Fruit fly (Drosophila melanogaster) whole organism, pupa: Measurements from ENCODE around the gene CG11350.

ENCODE experiments used
- CG10348 ChIP-seq: fragments of 200-800 bp; sonication (Bioruptor generic); IDR thresholded peaks from 2 replicates; pipeline ENCODE4 v1.3.6; 2022; ENCODE audit warnings: missing biosample characterization, missing genetic modification characterization
- CG12605 ChIP-seq: fragments of 200-800 bp; sonication (Bioruptor generic); IDR thresholded peaks from 2 replicates; pipeline ENCODE4 v1.3.6; 2022; ENCODE audit warnings: missing biosample characterization, missing genetic modification characterization
- CG13204 ChIP-seq: fragments of 200-800 bp; sonication (Bioruptor generic); optimal IDR thresholded peaks from 2 replicates; lab custom pipeline; 2018; ENCODE audit warnings: missing biosample characterization, mild to moderate bottlenecking, missing genetic modification characterization, moderate library complexity
- CG14655 ChIP-seq: fragments of 200-800 bp; sonication (Bioruptor generic); optimal IDR thresholded peaks from 3 replicates; lab custom pipeline; 2017; ENCODE audit warnings: mild to moderate bottlenecking, missing biosample characterization, missing genetic modification reagents, missing genetic modification characterization
- CG15710 ChIP-seq: fragments of 200-800 bp; sonication (Bioruptor generic); optimal IDR thresholded peaks from 2 replicates; lab custom pipeline; 2018; ENCODE audit warnings: missing biosample characterization, mild to moderate bottlenecking, missing genetic modification characterization, moderate library complexity
- CG17806 ChIP-seq: fragments of 200-800 bp; sonication (Bioruptor generic); optimal IDR thresholded peaks from 2 replicates; lab custom pipeline; 2018; ENCODE audit warnings: missing biosample characterization, mild to moderate bottlenecking, missing genetic modification characterization, moderate library complexity
- CG32121 ChIP-seq: fragments of 200-800 bp; sonication (Bioruptor generic); IDR thresholded peaks from 2 replicates; pipeline ENCODE4 v1.3.6; 2022; ENCODE audit warnings: missing biosample characterization, missing genetic modification characterization
- CG34367 ChIP-seq: fragments of 200-800 bp; sonication (Bioruptor generic); optimal IDR thresholded peaks from 2 replicates; lab custom pipeline; 2018; ENCODE audit warnings: missing biosample characterization, mild to moderate bottlenecking, missing genetic modification characterization
- CG4496 ChIP-seq: fragments of 200-800 bp; sonication (Bioruptor generic); IDR thresholded peaks from 3 replicates; pipeline ENCODE4 v1.3.6; 2022; ENCODE audit warnings: missing biosample characterization, missing genetic modification characterization
- CG8159 ChIP-seq: fragments of 200-800 bp; sonication (Bioruptor generic); optimal IDR thresholded peaks from 3 replicates; lab custom pipeline; 2018; ENCODE audit warnings: missing biosample characterization, mild to moderate bottlenecking, missing genetic modification characterization, moderate library complexity
- CG8301 ChIP-seq: fragments of 200-800 bp; sonication (Bioruptor generic); optimal IDR thresholded peaks from 2 replicates; lab custom pipeline; 2018; ENCODE audit warnings: missing biosample characterization, mild to moderate bottlenecking, missing genetic modification characterization
- CG9948 ChIP-seq: fragments of 200-800 bp; sonication (Bioruptor generic); optimal IDR thresholded peaks from 2 replicates; lab custom pipeline; 2018; ENCODE audit warnings: missing biosample characterization, mild to moderate bottlenecking, missing genetic modification characterization, moderate library complexity
- D1 ChIP-seq: fragments of 200-800 bp; sonication (Bioruptor generic); optimal IDR thresholded peaks from 2 replicates; lab custom pipeline; 2018; ENCODE audit warnings: missing biosample characterization, mild to moderate bottlenecking, missing genetic modification characterization, moderate library complexity
- EcR ChIP-seq: fragments of 200-800 bp; sonication (Bioruptor generic); optimal IDR thresholded peaks from 3 replicates; lab custom pipeline; 2019; ENCODE audit warnings: missing biosample characterization, missing genetic modification characterization, mild to moderate bottlenecking, moderate library complexity, missing genetic modification reagents
- Ets98B ChIP-seq: fragments of 200-800 bp; sonication (Bioruptor generic); IDR thresholded peaks from 2 replicates; pipeline ENCODE4 v1.3.6; 2022; ENCODE audit warnings: missing biosample characterization, missing genetic modification characterization
- Pif1A ChIP-seq: fragments of 200-800 bp; sonication (Bioruptor generic); optimal IDR thresholded peaks from 3 replicates; lab custom pipeline; 2016; ENCODE audit warnings: missing biosample characterization, missing genetic modification characterization
- Pif1B ChIP-seq: fragments of 200-800 bp; sonication (Bioruptor generic); optimal IDR thresholded peaks from 3 replicates; lab custom pipeline; 2016; ENCODE audit warnings: missing biosample characterization, missing genetic modification characterization
- Snoo ChIP-seq: fragments of 200-800 bp; sonication (Bioruptor generic); optimal IDR thresholded peaks from 3 replicates; lab custom pipeline; 2017; ENCODE audit warnings: missing biosample characterization, mild to moderate bottlenecking, missing genetic modification characterization, inconsistent platforms
- fd96Ca ChIP-seq: fragments of 200-800 bp; sonication (Bioruptor generic); IDR thresholded peaks from 3 replicates; pipeline ENCODE4 v1.3.6; 2022; ENCODE audit warnings: missing biosample characterization, missing genetic modification characterization
- gl ChIP-seq: fragments of 200-800 bp; sonication (Bioruptor generic); optimal IDR thresholded peaks from 2 replicates; lab custom pipeline; 2018; ENCODE audit warnings: missing biosample characterization, mild to moderate bottlenecking, missing genetic modification characterization
- rn ChIP-seq: fragments of 200-800 bp; sonication (Bioruptor generic); IDR thresholded peaks from 2 replicates; pipeline ENCODE4 v1.3.6; 2022; ENCODE audit warnings: missing biosample characterization, missing genetic modification characterization

CG11350 gene

DNA sequence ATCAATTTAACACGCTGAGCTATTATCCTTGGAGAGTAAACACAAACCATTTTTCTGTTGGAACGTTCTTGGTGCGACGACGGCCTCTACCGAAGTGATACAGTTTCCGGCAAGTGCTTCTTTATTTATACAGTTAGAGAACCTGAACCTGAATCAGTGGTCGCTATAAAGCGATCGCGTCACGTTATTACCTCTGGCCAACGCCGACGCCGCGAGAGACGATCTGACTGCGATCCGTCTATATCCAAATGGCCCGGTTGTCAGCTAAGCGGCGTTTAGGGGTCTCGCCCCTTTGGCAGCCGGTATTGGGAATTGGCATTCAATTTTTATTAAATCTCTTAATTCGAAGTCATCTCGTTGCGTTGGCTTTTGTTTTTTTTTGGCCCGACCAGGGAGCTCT lies 24.5 kb upstream of the CG11350 start, which contains the start of gene CG11345:
CG11345 (minus strand) TSS at position 101 of the 400 bp plus-strand sequence.
- no peak for TF ChIP-seq CG32121 (GFP tag; lab: Robert Waterston, UW)
- TF ChIP-seq CG13204 (GFP tag; lab: Kevin White, UChicago) = no peak
- TF ChIP-seq CG9948 (tag; lab: Kevin White, UChicago) = no peak
- no peak for TF ChIP-seq Pif1A (GFP tag; lab: Kevin White, UChicago)
- no peak for TF ChIP-seq D1 (tag; lab: Kevin White, UChicago)
- no peak for TF ChIP-seq CG17806
- TF ChIP-seq, all 21 proteins: peak for 0

dm6 chr3L:4460307-4461088 lies 22.1 kb upstream of the CG11350 start, which contains the start of gene CG15022:
CG15022 (minus strand) TSS chr3L:4460317.
- TF ChIP-seq EcR = no peak
- TF ChIP-seq CG13204 (GFP tag; lab: Kevin White, UChicago) = no peak
- TF ChIP-seq CG10348 (GFP tag; lab: Robert Waterston, UW) = no peak
- TF ChIP-seq Ets98B (GFP tag; lab: Robert Waterston, UW) = no peak
- TF ChIP-seq, all 21 proteins: peak for 0

DNA sequence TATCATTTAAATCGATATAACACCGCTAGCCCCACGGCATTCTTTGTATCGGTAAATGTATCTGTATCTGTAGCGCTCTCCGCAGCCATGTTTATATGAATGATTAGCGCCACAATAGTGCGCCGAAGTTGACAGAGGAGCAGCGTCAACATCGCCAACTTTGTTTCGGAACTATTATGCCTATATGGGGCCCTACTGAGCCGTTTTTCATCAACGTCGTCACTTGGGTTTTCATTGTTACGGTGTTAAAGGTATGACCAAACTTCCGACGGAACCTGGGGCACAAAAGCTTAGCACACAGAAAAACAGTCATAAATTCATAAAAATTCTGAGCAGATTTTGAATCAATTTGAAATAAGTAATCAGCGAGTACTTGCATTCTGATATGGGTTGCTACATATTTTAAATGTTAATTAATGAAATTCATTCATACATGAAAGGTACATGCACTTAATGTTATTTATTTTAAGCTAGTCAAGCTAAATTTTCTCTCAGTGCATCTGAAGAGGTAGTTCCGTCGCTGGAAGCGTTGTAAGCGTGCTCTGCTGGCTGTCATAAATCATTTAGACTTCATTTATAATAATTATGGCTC lies 21.1 kb upstream of the CG11350 start, which contains the start of gene CG15023:
CG15023 (minus strand) TSS at position 51 of the 592 bp plus-strand sequence.
- TF ChIP-seq CG4496 (GFP tag; lab: Robert Waterston, UW) (no peak), CG14655 (GFP tag; lab: Kevin White, UChicago) (peak; percentile 12)

dm6 chr3L:4463773-4464301 lies 18.8 kb upstream of the CG11350 start, which contains the start of gene CG15024:
CG15024 (minus strand) TSS chr3L:4463823.
- no peak for TF ChIP-seq EcR
- no peak for TF ChIP-seq CG34367 (tag; lab: Kevin White, UChicago)
- no peak for TF ChIP-seq D1 (tag; lab: Kevin White, UChicago)
- TF ChIP-seq CG4496 (GFP tag; lab: Robert Waterston, UW) = no peak
- no peak for TF ChIP-seq Ets98B (GFP tag; lab: Robert Waterston, UW)
- TF ChIP-seq Pif1A (GFP tag; lab: Kevin White, UChicago) = no peak

dm6 chr3L:4466530-4466929 lies 16.1 kb upstream of the CG11350 start, which contains the start of gene CG32241:
CG32241 (minus strand) TSS chr3L:4466630.
- TF ChIP-seq CG8159 (no peak), CG12605 (GFP tag; lab: Robert Waterston, UW) (no peak), CG15710 (no peak), EcR (no peak), Pif1B (GFP tag; lab: Kevin White, UChicago) (no peak), CG4496 (GFP tag; lab: Robert Waterston, UW) (no peak), CG17806 (no peak), CG9948 (tag; lab: Kevin White, UChicago) (no peak), D1 (tag; lab: Kevin White, UChicago) (no peak), CG14655 (GFP tag; lab: Kevin White, UChicago) (no peak), Ets98B (GFP tag; lab: Robert Waterston, UW) (no peak), Pif1A (GFP tag; lab: Kevin White, UChicago) (no peak), fd96Ca (GFP tag; lab: Robert Waterston, UW) (no peak), gl (tag; lab: Kevin White, UChicago) (no peak)
- TF ChIP-seq, all 21 proteins: peak for 0

DNA sequence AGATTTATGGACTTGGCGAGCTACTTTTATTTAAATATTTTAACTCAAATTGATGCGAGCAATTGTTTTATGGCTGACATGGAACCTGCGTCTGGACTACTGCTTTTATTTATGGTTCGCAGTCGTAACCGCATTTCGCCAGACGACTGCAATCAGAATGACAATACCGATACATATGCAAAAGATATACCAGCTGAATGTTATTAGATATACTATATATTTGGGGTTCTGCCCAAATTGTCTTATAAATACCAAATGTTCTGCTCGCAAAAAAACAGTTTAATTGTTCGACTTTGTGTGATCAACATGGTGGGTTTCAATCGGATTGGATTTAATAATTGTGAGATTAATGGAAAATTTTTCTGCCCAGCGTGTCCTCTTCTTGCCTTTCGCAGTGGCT lies 12.9 kb upstream of the CG11350 start, which contains the start of gene CG32249:
CG32249 (plus strand) TSS at position 301 of the 400 bp plus-strand sequence.
- TF ChIP-seq D1 (tag; lab: Kevin White, UChicago) = no peak
- TF ChIP-seq rn (GFP tag; lab: Robert Waterston, UW) = no peak
- no peak for TF ChIP-seq CG10348 (GFP tag; lab: Robert Waterston, UW)
- no peak for TF ChIP-seq CG17806
- no peak for TF ChIP-seq Pif1A (GFP tag; lab: Kevin White, UChicago)
- TF ChIP-seq CG14655 (GFP tag; lab: Kevin White, UChicago) = no peak
- no peak for TF ChIP-seq CG8301
- no peak for TF ChIP-seq CG4496 (GFP tag; lab: Robert Waterston, UW)
- no peak for TF ChIP-seq CG34367 (tag; lab: Kevin White, UChicago)
- no peak for TF ChIP-seq Ets98B (GFP tag; lab: Robert Waterston, UW)
- TF ChIP-seq Pif1B (GFP tag; lab: Kevin White, UChicago) = no peak
- no peak for TF ChIP-seq fd96Ca (GFP tag; lab: Robert Waterston, UW)
- no peak for TF ChIP-seq CG15710
- TF ChIP-seq CG13204 (GFP tag; lab: Kevin White, UChicago) = no peak
- TF ChIP-seq CG8159 = no peak
- TF ChIP-seq Snoo (tag; lab: Kevin White, UChicago) = no peak
- TF ChIP-seq gl (tag; lab: Kevin White, UChicago) = no peak
- TF ChIP-seq CG12605 (GFP tag; lab: Robert Waterston, UW) = no peak
- no peak for TF ChIP-seq CG9948 (tag; lab: Kevin White, UChicago)
